Fruit fly (Drosophila melanogaster): ENCODE measurements around the gene CG7920.

CG7920 gene

DNA sequence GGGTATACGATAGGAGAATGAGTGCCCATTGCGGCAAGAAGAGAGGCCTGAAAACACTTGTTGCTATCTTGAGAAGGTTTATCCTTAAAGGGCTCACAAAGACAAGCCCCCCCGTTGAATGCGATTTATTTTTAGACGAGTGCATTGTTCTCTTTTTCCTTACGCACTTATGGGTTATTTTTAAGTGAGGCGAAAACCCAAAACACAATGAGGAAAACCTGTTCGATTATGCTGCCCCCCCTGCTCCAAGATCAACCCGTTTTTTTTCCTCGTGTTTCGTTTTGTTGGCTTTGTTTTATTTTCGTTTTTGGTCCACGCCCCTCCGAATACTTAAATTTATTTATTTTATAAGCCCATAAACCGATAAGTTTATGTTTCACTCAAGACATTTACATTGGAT, 44.9 kb upstream of the CG7920 start:
- TF ChIP-seq CG5204 (GFP tag; optimal IDR thresholded peaks at IDR 0.05) (no peak), cnc (optimal IDR thresholded peaks at IDR 0.05) (no peak), Clk (GFP tag; optimal IDR thresholded peaks at IDR 0.05) (no peak), CG12768 (GFP tag; optimal IDR thresholded peaks at IDR 0.05) (no peak), tj (GFP tag; optimal IDR thresholded peaks at IDR 0.05) (no peak), CG7101 (tag; optimal IDR thresholded peaks at IDR 0.05) (no peak), toe (GFP tag; optimal IDR thresholded peaks at IDR 0.05) (no peak), Crg-1 (GFP tag; optimal IDR thresholded peaks at IDR 0.05) (no peak), CG1620 (GFP tag; optimal IDR thresholded peaks at IDR 0.05) (no peak), CG14711 (tag; optimal IDR thresholded peaks at IDR 0.05) (no peak), Mnt (GFP tag; optimal IDR thresholded peaks at IDR 0.05) (no peak), kay (GFP tag; ENCODE audit: borderline replicate concordance) (no peak), Hr96 (GFP tag; optimal IDR thresholded peaks at IDR 0.05) (no peak)

DNA sequence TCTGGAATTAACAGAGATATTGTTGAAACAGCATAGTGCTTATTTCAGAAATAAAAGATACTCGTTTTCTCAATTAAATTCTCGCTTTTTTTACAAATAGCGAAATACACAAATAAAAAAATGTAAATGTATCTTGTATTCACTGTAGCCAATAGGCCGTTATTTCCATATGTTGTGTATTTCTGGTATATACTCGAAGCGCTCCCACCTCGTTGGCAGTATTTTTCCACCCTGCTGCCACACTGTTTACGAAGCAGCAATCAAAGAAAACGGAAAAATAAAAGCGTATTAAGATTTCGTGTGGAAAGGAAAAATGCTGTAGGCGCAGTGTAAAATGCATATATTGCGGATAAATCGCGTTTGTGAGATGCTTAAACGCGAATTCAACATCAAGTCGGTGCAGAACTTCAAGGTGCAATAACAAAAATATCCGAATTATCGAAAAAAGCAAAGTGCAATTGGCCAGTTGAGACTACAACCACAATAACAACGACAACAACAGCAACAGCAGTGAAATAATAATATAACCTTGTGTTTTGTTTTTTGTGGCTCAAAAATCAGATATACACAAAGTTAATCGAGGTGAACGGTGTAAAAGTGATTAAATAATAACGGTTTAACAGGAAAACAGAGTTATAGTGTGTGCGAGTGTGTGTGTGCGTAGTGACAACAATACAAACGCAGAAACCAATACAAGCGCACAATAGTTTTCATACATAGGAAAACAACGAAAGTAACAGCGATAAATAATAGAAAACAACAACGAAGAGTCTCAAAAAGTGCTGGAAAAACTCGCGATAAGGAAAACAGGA, 43.2 kb upstream of the CG7920 start, which contains the start of gene sima:
Gene sima, plus strand, starts transcription at position 255 of the 812 bp plus-strand sequence.
- TF ChIP-seq CG33017 (tag; optimal IDR thresholded peaks at IDR 0.05) (peak; percentile 28), cnc (optimal IDR thresholded peaks at IDR 0.05) (no peak), ovo (GFP tag; optimal IDR thresholded peaks at IDR 0.05) (peak; percentile 1), CG1620 (GFP tag; optimal IDR thresholded peaks at IDR 0.05) (no peak), Mnt (GFP tag; optimal IDR thresholded peaks at IDR 0.05) (peak; percentile 55), cic (GFP tag; optimal IDR thresholded peaks at IDR 0.05) (peak; percentile 46), CG14711 (tag; optimal IDR thresholded peaks at IDR 0.05) (peak; percentile 48), kay (GFP tag; ENCODE audit: borderline replicate concordance) (no peak), CG11617 (GFP tag; optimal IDR thresholded peaks at IDR 0.05) (peak; percentile 40), bab1 (GFP tag; optimal IDR thresholded peaks at IDR 0.05) (peak; percentile 26), CG12768 (GFP tag; optimal IDR thresholded peaks at IDR 0.05) (peak; percentile 57), toe (GFP tag; optimal IDR thresholded peaks at IDR 0.05) (peak; percentile 12), CG7101 (tag; optimal IDR thresholded peaks at IDR 0.05) (peak; percentile 15)

DNA sequence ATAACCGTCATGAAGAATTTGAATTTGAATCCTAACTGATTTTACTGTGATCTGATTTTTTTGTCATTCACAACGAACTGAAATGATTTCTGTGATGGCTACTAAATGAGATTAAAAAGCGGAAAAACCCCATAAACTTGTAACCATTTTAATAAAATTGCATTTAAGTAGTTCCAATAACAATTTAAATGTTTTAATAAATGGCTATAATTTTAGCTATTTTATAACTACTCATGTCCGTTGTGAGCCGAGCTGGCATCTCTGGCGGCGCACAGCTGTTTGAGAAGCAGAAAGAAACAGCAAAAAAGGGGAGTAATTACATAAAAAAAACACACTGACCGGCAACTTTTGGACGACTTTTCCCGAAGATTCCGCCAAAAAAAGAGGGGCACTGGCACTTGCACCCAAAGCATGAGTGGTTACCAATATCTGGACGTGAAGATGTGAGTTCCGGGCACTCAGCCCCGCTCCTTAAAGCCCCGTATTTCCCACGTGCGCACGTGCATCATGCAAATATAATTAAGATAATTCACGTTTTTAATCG, 41.6 kb upstream of the CG7920 start, which contains the start of the genes CG7950 and Rpp14a:
Gene CG7950, plus strand, starts transcription at position 268 of the 544 bp plus-strand sequence.
Gene Rpp14a, plus strand, starts transcription at position 268 of the 544 bp plus-strand sequence.
- TF ChIP-seq cnc (optimal IDR thresholded peaks at IDR 0.05) (no peak), pad (GFP tag; optimal IDR thresholded peaks at IDR 0.05) (peak; percentile 65), Clk (GFP tag; optimal IDR thresholded peaks at IDR 0.05) (peak; percentile 62), CG14711 (tag; optimal IDR thresholded peaks at IDR 0.05) (peak; percentile 83), bab1 (GFP tag; optimal IDR thresholded peaks at IDR 0.05) (peak; percentile 92), Mnt (GFP tag; optimal IDR thresholded peaks at IDR 0.05) (peak; percentile 93), CG1620 (GFP tag; optimal IDR thresholded peaks at IDR 0.05) (peak; percentile 96), cic (GFP tag; optimal IDR thresholded peaks at IDR 0.05) (peak; percentile 40), CG33017 (tag; optimal IDR thresholded peaks at IDR 0.05) (peak; percentile 84), CG7045 (GFP tag; optimal IDR thresholded peaks at IDR 0.05) (peak; percentile 70), toe (GFP tag; optimal IDR thresholded peaks at IDR 0.05) (peak; percentile 87), tj (GFP tag; optimal IDR thresholded peaks at IDR 0.05) (peak; percentile 73), CG7101 (tag; optimal IDR thresholded peaks at IDR 0.05) (peak; percentile 91), kay (GFP tag; ENCODE audit: borderline replicate concordance) (no peak), ovo (GFP tag; optimal IDR thresholded peaks at IDR 0.05) (peak; percentile 71), CG5204 (GFP tag; optimal IDR thresholded peaks at IDR 0.05) (no peak), Crg-1 (GFP tag; optimal IDR thresholded peaks at IDR 0.05) (peak; percentile 73), CG12768 (GFP tag; optimal IDR thresholded peaks at IDR 0.05) (peak; percentile 73), Hr96 (GFP tag; optimal IDR thresholded peaks at IDR 0.05) (no peak), CG11617 (GFP tag; optimal IDR thresholded peaks at IDR 0.05) (peak; percentile 90)

DNA sequence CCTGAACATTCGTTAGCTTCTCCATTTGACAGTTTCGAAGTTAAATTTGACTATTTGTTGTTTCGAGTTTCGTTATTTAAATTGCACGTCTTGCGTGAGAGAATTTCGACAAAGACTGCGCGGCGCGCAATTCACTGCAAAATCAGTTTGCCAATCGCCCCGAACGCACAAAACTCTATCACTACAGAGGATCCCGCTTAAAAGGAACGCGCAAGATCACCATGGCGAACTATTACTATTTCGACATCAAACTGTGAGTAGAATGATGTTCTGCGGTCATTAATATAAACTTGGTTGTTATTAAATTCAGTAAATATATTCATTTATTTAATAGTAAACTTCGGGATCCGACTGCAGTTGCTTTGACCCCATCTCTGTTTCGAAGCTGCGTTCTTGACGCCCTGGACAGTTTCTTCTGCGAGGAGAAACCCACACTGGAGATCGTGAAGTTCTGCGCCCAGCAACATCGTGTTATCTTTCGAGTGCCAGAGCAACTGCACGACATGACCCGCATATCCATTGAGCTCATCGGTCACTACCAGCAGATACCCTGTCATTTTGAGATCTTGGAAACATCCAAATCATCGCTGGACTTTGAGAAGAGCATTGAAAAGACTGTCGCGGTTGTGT, 40.9 kb upstream of the CG7920 start, which contains the start of the genes Rpp14b and spn-A:
Gene Rpp14b, plus strand, starts transcription at position 43 of the 630 bp plus-strand sequence.
Gene spn-A, minus strand, starts transcription at position 123 of the 630 bp plus-strand sequence.
- TF ChIP-seq kay (GFP tag; ENCODE audit: borderline replicate concordance) (no peak), CG1620 (GFP tag; optimal IDR thresholded peaks at IDR 0.05) (peak; percentile 62), CG11617 (GFP tag; optimal IDR thresholded peaks at IDR 0.05) (no peak), bab1 (GFP tag; optimal IDR thresholded peaks at IDR 0.05) (peak; percentile 18), Mnt (GFP tag; optimal IDR thresholded peaks at IDR 0.05) (no peak), CG7101 (tag; optimal IDR thresholded peaks at IDR 0.05) (peak; percentile 42), CG14711 (tag; optimal IDR thresholded peaks at IDR 0.05) (peak; percentile 22)

DNA sequence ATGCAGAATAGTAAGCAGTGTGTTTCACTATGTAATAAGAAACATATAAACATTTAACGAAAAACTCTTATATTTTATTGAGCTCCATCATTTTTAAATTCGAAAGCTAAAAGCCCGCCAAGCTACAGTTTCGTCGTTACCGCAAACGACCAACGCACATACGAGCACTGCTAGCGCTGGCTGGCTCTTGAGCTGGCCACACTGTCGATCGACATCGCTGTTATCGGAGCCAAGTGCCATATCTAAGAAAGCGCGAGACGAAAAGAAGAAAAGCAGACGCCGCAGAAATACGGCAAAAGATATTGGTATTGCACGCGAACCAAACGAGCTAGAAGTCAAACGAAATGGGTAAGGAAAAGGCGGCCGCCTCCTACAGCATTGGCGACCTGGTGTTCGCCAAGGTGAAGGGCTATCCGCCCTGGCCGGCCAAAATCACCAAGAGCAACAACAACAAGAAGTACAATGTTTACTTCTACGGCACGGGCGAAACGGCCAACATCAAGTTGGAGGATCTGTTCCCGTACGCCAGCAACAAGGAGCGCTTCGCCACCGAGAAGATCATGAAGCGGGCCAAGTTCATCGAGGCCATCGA, 37.5 kb upstream of the CG7920 start, which contains the start of gene Jasper:
Gene Jasper, plus strand, starts transcription at position 60 of the 592 bp plus-strand sequence.
- TF ChIP-seq toe (GFP tag; optimal IDR thresholded peaks at IDR 0.05) (no peak), CG1620 (GFP tag; optimal IDR thresholded peaks at IDR 0.05) (peak; percentile 46), cic (GFP tag; optimal IDR thresholded peaks at IDR 0.05) (peak; percentile 40), Mnt (GFP tag; optimal IDR thresholded peaks at IDR 0.05) (peak; percentile 24), Clk (GFP tag; optimal IDR thresholded peaks at IDR 0.05) (no peak), tj (GFP tag; optimal IDR thresholded peaks at IDR 0.05) (peak; percentile 80), CG5204 (GFP tag; optimal IDR thresholded peaks at IDR 0.05) (no peak), CG11617 (GFP tag; optimal IDR thresholded peaks at IDR 0.05) (no peak), Crg-1 (GFP tag; optimal IDR thresholded peaks at IDR 0.05) (no peak), CG7101 (tag; optimal IDR thresholded peaks at IDR 0.05) (peak; percentile 43), ovo (GFP tag; optimal IDR thresholded peaks at IDR 0.05) (peak; percentile 26), bab1 (GFP tag; optimal IDR thresholded peaks at IDR 0.05) (peak; percentile 71)
